Worm (Caenorhabditis elegans) whole organism, early embryonic: Measurements from ENCODE around the gene Y43F8B.13.

Experiments
- B0310.2 ChIP-seq: sonication (generic microtip); optimal IDR thresholded peaks from 2 replicates; lab custom pipeline; 2016; ENCODE audit warnings: mild to moderate bottlenecking, missing genetic modification characterization, missing compliant biosample characterization
- F13C5.2 ChIP-seq: sonication (generic microtip); optimal IDR thresholded peaks from 2 replicates; lab custom pipeline; 2017; ENCODE audit warnings: mild to moderate bottlenecking, missing genetic modification characterization, inconsistent platforms, missing compliant biosample characterization
- aly-1 ChIP-seq: sonication (generic microtip); optimal IDR thresholded peaks from 2 replicates; lab custom pipeline; 2016; ENCODE audit warnings: missing genetic modification characterization, missing compliant biosample characterization
- ama-1 ChIP-seq: fragments of 150-350 bp; optimal IDR thresholded peaks from 2 replicates; lab custom pipeline; 2014
- ceh-13 ChIP-seq: fragments of 200-800 bp; sonication (Bioruptor generic); optimal IDR thresholded peaks from 2 replicates; lab custom pipeline; 2018; ENCODE audit warnings: mild to moderate bottlenecking, missing genetic modification characterization, missing compliant biosample characterization
- ceh-36 ChIP-seq: sonication (generic microtip); optimal IDR thresholded peaks from 2 replicates; lab custom pipeline; 2016; ENCODE audit warnings: missing genetic modification characterization, inconsistent platforms, missing compliant biosample characterization
- ets-7 ChIP-seq: sonication (generic microtip); optimal IDR thresholded peaks from 2 replicates; lab custom pipeline; 2016; ENCODE audit warnings: missing genotype, missing genetic modification characterization, missing compliant biosample characterization
- flt-1 ChIP-seq: fragments of 200-800 bp; sonication (Bioruptor generic); IDR thresholded peaks from 2 replicates; pipeline ENCODE4 v1.3.6; 2022; ENCODE audit warnings: missing genetic modification characterization, missing compliant biosample characterization
- hmg-4 ChIP-seq: fragments of 200-800 bp; sonication (Bioruptor generic); optimal IDR thresholded peaks from 2 replicates; lab custom pipeline; 2018; ENCODE audit warnings: mild to moderate bottlenecking, missing genetic modification characterization, missing compliant biosample characterization
- pes-1 ChIP-seq: fragments of 200-800 bp; sonication (Bioruptor generic); IDR thresholded peaks from 2 replicates; pipeline ENCODE4 v1.3.6; 2022; ENCODE audit warnings: missing genetic modification reagents, missing genetic modification characterization, missing compliant biosample characterization
- sea-1 ChIP-seq: fragments of 200-800 bp; sonication (Bioruptor generic); conservative IDR thresholded peaks from 2 replicates; pipeline ENCODE4 v1.3.6; 2022; ENCODE audit warnings: missing genetic modification characterization, missing compliant biosample characterization
- tbx-11 ChIP-seq: fragments of 200-800 bp; sonication (Bioruptor generic); IDR thresholded peaks from 2 replicates; pipeline ENCODE4 v1.3.6; 2022; ENCODE audit warnings: missing genetic modification characterization, missing compliant biosample characterization
- tbx-37 ChIP-seq: fragments of 200-800 bp; sonication (Bioruptor generic); conservative IDR thresholded peaks from 2 replicates; pipeline ENCODE4 v1.3.6; 2022; ENCODE audit warnings: missing genetic modification reagents, missing genetic modification characterization, missing compliant biosample characterization
- tra-4 ChIP-seq: sonication (generic microtip); optimal IDR thresholded peaks from 2 replicates; lab custom pipeline; 2017; ENCODE audit warnings: missing genetic modification characterization, missing compliant biosample characterization

DNA sequence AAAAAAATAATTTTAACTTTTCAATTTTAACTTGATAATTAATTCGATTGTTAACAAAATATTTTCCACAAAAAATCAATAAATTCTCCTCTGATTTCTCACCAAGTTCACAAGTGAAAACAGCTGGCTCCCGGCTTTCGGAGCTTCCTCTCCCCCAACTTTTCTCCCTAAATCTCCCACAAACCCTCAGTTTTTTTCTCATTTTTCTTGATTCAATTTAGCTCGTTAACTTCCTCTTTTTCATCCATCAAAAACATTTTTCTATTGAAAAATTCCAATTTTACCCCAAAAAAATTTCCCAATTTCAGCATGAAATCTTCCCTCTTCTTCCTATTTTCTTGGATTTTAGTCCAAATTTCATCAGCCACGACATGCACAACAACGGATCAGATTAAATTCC, 14.6 kb downstream of the Y43F8B.13 start, which contains the start of gene Y43F8B.11:
- no peak for TF ChIP-seq B0310.2 (tag; lab: Kevin White, UChicago)
- TF ChIP-seq tbx-11, result no peak
- TF ChIP-seq flt-1 (GFP tag; lab: Robert Waterston, UW), result no peak
- no peak for TF ChIP-seq ama-1 (lab: Kevin White, UChicago)
- TF ChIP-seq ceh-36 (tag; lab: Kevin White, UChicago), result no peak
- no peak for TF ChIP-seq tra-4 (tag; lab: Kevin White, UChicago)
- no peak for TF ChIP-seq pes-1 (GFP tag; lab: Robert Waterston, UW)
- no peak for TF ChIP-seq hmg-4 (GFP tag; lab: Kevin White, UChicago)
- TF ChIP-seq aly-1, result no peak
- no peak for TF ChIP-seq ceh-13 (GFP tag; lab: Kevin White, UChicago)
- TF ChIP-seq F13C5.2 (tag; lab: Kevin White, UChicago), result no peak
- no peak for TF ChIP-seq ets-7
- no peak for TF ChIP-seq sea-1 (GFP tag; lab: Robert Waterston, UW)
- no peak for TF ChIP-seq tbx-37 (GFP tag; lab: Robert Waterston, UW)
